Fruit fly (Drosophila melanogaster) S2 (cell line): Measurements from ENCODE around the gene NimC3.

ENCODE experiments used
- CG8478 ChIP-seq: fragments of >200 bp; optimal IDR thresholded peaks from 2 replicates; lab custom pipeline; 2018
- CTCF ChIP-seq, 2 experiments: fragments of >200 bp; optimal IDR thresholded peaks; 2 replicates each; lab custom pipeline; 2018

DNA sequence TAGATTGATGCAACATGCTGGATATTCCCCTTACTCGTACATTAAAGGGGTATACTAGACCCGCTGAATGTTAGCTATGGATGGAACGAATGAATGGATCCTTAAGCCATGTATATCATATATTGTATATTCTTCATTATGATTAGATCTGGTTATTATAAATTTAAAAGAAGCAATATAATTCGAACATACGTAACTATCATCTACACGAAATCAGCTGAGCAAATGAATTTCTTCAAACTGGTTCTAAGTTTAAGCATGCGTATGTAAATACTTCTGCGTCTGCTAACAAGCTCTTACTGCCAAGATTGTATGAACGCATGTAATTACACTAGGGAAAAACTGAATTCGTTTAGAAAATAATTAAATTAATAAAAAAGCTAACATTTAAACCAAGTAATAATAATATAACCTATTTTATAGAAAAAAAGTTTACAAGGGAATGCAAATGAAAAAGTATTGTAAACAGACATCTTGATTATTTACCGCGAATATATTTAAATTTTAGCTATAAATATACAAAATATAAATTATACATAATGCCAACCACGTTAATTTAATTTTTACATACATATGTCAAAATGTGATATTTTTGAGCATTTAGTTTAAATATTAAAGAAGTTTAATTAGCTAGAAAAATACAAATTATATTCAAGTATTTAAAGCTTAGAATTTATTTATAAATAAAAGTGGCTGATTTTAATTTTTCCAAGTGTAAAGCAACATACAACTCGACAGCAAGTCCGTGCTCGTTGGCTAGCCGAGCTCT lies 1.1 kb upstream of the NimC3 start:
- no peak for TF ChIP-seq CTCF (optimal IDR thresholded peaks at IDR 0.05; lab: Kevin White, UChicago)
- no peak for TF ChIP-seq CG8478 (lab: Kevin White, UChicago)
